Fruit fly (Drosophila melanogaster) S2 (cell line): ENCODE results near the gene Hsp26.

Experiments used
- CG8478 ChIP-seq: fragments of >200 bp; optimal IDR thresholded peaks from 2 replicates; lab custom pipeline; 2018
- CTCF ChIP-seq, 2 experiments: fragments of >200 bp; optimal IDR thresholded peaks; 2 replicates each; lab custom pipeline; 2018

DNA sequence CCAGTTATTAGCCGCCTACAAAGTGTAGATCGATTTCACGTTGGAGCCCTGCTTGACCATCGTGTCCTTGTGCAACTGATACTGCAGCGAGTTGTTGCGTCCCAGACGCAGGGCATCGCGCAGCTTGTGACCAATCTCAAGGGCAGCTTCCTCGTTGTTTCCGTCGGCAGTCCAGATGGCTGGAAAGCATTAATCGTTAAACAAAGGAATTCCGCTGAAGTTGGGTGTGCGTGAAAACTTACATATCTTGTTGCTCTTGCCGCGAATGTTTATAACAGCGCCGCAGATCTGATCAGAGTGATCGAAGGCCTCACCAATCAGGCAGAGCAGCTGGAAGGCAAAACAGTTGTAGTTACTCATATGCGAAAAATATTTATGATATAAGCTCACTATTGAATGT, 22.6 kb upstream of the Hsp26 start:
- TF ChIP-seq CG8478: no peak
- no peak for TF ChIP-seq CTCF (optimal IDR thresholded peaks at IDR 0.05; lab: Kevin White, UChicago)
